Fruit fly (Drosophila melanogaster) whole organism, prepupa: Measurements from ENCODE around the gene CG6163.
A peak's percentile ranks its signal among the peaks of the same experiment; 100 is the strongest.

Source experiments
- Blimp-1 ChIP-seq: fragments of 200-800 bp; sonication (Bioruptor generic); optimal IDR thresholded peaks from 3 replicates; lab custom pipeline; 2017; ENCODE audit warnings: missing biosample characterization, missing genetic modification characterization, mild to moderate bottlenecking, moderate library complexity, missing genetic modification reagents
- CG10631 ChIP-seq: fragments of 200-800 bp; sonication (Bioruptor generic); optimal IDR thresholded peaks from 2 replicates; lab custom pipeline; 2016; ENCODE audit warnings: missing biosample characterization, missing genetic modification characterization
- CG11294 ChIP-seq: fragments of 200-800 bp; sonication (Bioruptor generic); IDR thresholded peaks from 2 replicates; pipeline ENCODE4 v1.3.6; 2022; ENCODE audit warnings: missing biosample characterization, missing genetic modification characterization
- CG11762 ChIP-seq: fragments of 200-800 bp; sonication (Bioruptor generic); optimal IDR thresholded peaks from 3 replicates; lab custom pipeline; 2016; ENCODE audit warnings: missing biosample characterization, missing genetic modification characterization; ENCODE audit not compliant: insufficient read depth
- CG11902 ChIP-seq: fragments of 200-800 bp; sonication (Bioruptor generic); optimal IDR thresholded peaks from 3 replicates; lab custom pipeline; 2016; ENCODE audit warnings: missing biosample characterization, missing genetic modification characterization
- CG15336 ChIP-seq: fragments of 200-800 bp; sonication (Bioruptor generic); IDR thresholded peaks from 2 replicates; pipeline ENCODE4 v1.3.6; 2022; ENCODE audit warnings: missing biosample characterization, missing genetic modification characterization
- CG1621 ChIP-seq: fragments of 200-800 bp; sonication (Bioruptor generic); optimal IDR thresholded peaks from 3 replicates; lab custom pipeline; 2018; ENCODE audit warnings: missing biosample characterization, mild to moderate bottlenecking, missing genetic modification characterization
- CG16779 ChIP-seq: fragments of 200-800 bp; sonication (Bioruptor generic); optimal IDR thresholded peaks from 3 replicates; lab custom pipeline; 2017; ENCODE audit warnings: missing biosample characterization, mild to moderate bottlenecking, missing genetic modification characterization
- CG3032 ChIP-seq: fragments of 200-800 bp; optimal IDR thresholded peaks from 2 replicates; lab custom pipeline; 2019; ENCODE audit warnings: missing biosample characterization, mild to moderate bottlenecking, missing genetic modification characterization, moderate library complexity
- CG31627 ChIP-seq: fragments of 200-800 bp; sonication (Bioruptor generic); optimal IDR thresholded peaks from 3 replicates; lab custom pipeline; 2016; ENCODE audit warnings: missing biosample characterization, missing genetic modification characterization
- CG34406 ChIP-seq: fragments of 200-800 bp; sonication (Bioruptor generic); optimal IDR thresholded peaks from 3 replicates; lab custom pipeline; 2016; ENCODE audit warnings: missing biosample characterization, missing genetic modification characterization
- CG3919 ChIP-seq: fragments of 200-800 bp; sonication (Bioruptor generic); optimal IDR thresholded peaks from 3 replicates; lab custom pipeline; 2016; ENCODE audit warnings: missing biosample characterization, missing genetic modification characterization
- CG4318 ChIP-seq: fragments of 200-800 bp; sonication (Bioruptor generic); optimal IDR thresholded peaks from 3 replicates; lab custom pipeline; 2017; ENCODE audit warnings: missing biosample characterization, mild to moderate bottlenecking, missing genetic modification characterization
- CG6163 ChIP-seq: fragments of 200-800 bp; sonication (Bioruptor generic); IDR thresholded peaks from 3 replicates; pipeline ENCODE4 v1.3.6; 2022; ENCODE audit warnings: missing biosample characterization, missing genetic modification characterization
- CG6792 ChIP-seq: fragments of 200-800 bp; sonication (Bioruptor generic); optimal IDR thresholded peaks from 3 replicates; lab custom pipeline; 2016; ENCODE audit warnings: missing biosample characterization, missing genetic modification characterization
- CG6808 ChIP-seq: fragments of 200-800 bp; sonication (Bioruptor generic); optimal IDR thresholded peaks from 3 replicates; lab custom pipeline; 2017; ENCODE audit warnings: missing biosample characterization, missing genetic modification characterization, mild to moderate bottlenecking, moderate library complexity, missing genetic modification reagents
- CG7368 ChIP-seq: fragments of 200-800 bp; sonication (Bioruptor generic); optimal IDR thresholded peaks from 3 replicates; lab custom pipeline; 2016; ENCODE audit warnings: missing biosample characterization, missing genetic modification characterization
- CG8119 ChIP-seq: fragments of 200-800 bp; sonication (Bioruptor generic); IDR thresholded peaks from 3 replicates; pipeline ENCODE4 v1.3.6; 2022; ENCODE audit warnings: missing biosample characterization, missing genetic modification characterization
- CG8319 ChIP-seq: fragments of 200-800 bp; sonication (Bioruptor generic); optimal IDR thresholded peaks from 3 replicates; lab custom pipeline; 2016; ENCODE audit warnings: missing biosample characterization, missing genetic modification characterization
- CG8632 ChIP-seq: fragments of 200-800 bp; sonication (Bioruptor generic); optimal IDR thresholded peaks from 3 replicates; lab custom pipeline; 2016; ENCODE audit warnings: missing biosample characterization, missing genetic modification characterization
- CG9139 ChIP-seq: fragments of 200-800 bp; sonication (Bioruptor generic); optimal IDR thresholded peaks from 3 replicates; lab custom pipeline; 2017; ENCODE audit warnings: missing biosample characterization, mild to moderate bottlenecking, missing genetic modification characterization
- Eip78C ChIP-seq: fragments of 200-800 bp; sonication (Bioruptor generic); peaks from one replicate; lab custom pipeline; 2016; ENCODE audit warnings: missing biosample characterization, missing genetic modification characterization
- Ets96B ChIP-seq: fragments of 200-800 bp; optimal IDR thresholded peaks from 2 replicates; lab custom pipeline; 2019; ENCODE audit warnings: missing biosample characterization, mild to moderate bottlenecking, missing genetic modification characterization, moderate library complexity
- Hr4 ChIP-seq: fragments of 200-800 bp; sonication (Bioruptor generic); optimal IDR thresholded peaks from 3 replicates; lab custom pipeline; 2016; ENCODE audit warnings: missing biosample characterization, missing genetic modification characterization
- Lpt ChIP-seq: fragments of 200-800 bp; sonication (Bioruptor generic); optimal IDR thresholded peaks from 3 replicates; lab custom pipeline; 2016; ENCODE audit warnings: missing biosample characterization, missing genetic modification characterization
- Met ChIP-seq: fragments of 200-800 bp; sonication (Bioruptor generic); optimal IDR thresholded peaks from 3 replicates; lab custom pipeline; 2016; ENCODE audit warnings: missing biosample characterization, missing genetic modification characterization
- OdsH ChIP-seq: fragments of 200-800 bp; sonication (Bioruptor generic); optimal IDR thresholded peaks from 3 replicates; lab custom pipeline; 2016; ENCODE audit warnings: missing biosample characterization, missing genetic modification characterization
- Smox ChIP-seq: fragments of 200-800 bp; sonication (Bioruptor generic); optimal IDR thresholded peaks from 3 replicates; lab custom pipeline; 2016; ENCODE audit warnings: missing biosample characterization, missing genetic modification characterization
- Sox102F ChIP-seq: fragments of 200-800 bp; sonication (Bioruptor generic); optimal IDR thresholded peaks from 2 replicates; lab custom pipeline; 2016; ENCODE audit warnings: missing biosample characterization, mild to moderate bottlenecking, missing genetic modification characterization
- Sox15 ChIP-seq: fragments of 200-800 bp; sonication (Bioruptor generic); optimal IDR thresholded peaks from 3 replicates; lab custom pipeline; 2016; ENCODE audit warnings: missing biosample characterization, missing genetic modification characterization
- achi ChIP-seq: fragments of 200-800 bp; sonication (Bioruptor generic); optimal IDR thresholded peaks from 3 replicates; lab custom pipeline; 2016; ENCODE audit warnings: missing biosample characterization, missing genetic modification characterization
- acj6 ChIP-seq: fragments of 200-800 bp; sonication (Bioruptor generic); optimal IDR thresholded peaks from 3 replicates; lab custom pipeline; 2016; ENCODE audit warnings: missing biosample characterization, missing genetic modification characterization
- cyc ChIP-seq: fragments of 200-800 bp; sonication (Bioruptor generic); optimal IDR thresholded peaks from 3 replicates; lab custom pipeline; 2016; ENCODE audit warnings: missing biosample characterization, missing genetic modification characterization
- dac ChIP-seq: fragments of 200-800 bp; sonication (Bioruptor generic); optimal IDR thresholded peaks from 2 replicates; lab custom pipeline; 2017; ENCODE audit warnings: missing biosample characterization, mild to moderate bottlenecking, missing genetic modification characterization
- dsx ChIP-seq: fragments of 200-800 bp; optimal IDR thresholded peaks from 3 replicates; lab custom pipeline; 2019; ENCODE audit warnings: missing biosample characterization, mild to moderate bottlenecking, missing genetic modification characterization, moderate library complexity; ENCODE audit not compliant: poor library complexity, severe bottlenecking
- eg ChIP-seq: fragments of 200-800 bp; sonication (Bioruptor generic); IDR thresholded peaks from 3 replicates; pipeline ENCODE4 v1.3.6; 2022; ENCODE audit warnings: missing biosample characterization, missing genetic modification characterization
- esn ChIP-seq: fragments of 200-800 bp; sonication (Bioruptor generic); optimal IDR thresholded peaks from 2 replicates; lab custom pipeline; 2016; ENCODE audit warnings: missing biosample characterization, mild to moderate bottlenecking, missing genetic modification characterization, moderate library complexity
- fd85E ChIP-seq: fragments of 200-800 bp; sonication (Bioruptor generic); optimal IDR thresholded peaks from 3 replicates; lab custom pipeline; 2016; ENCODE audit warnings: missing biosample characterization, missing genetic modification characterization
- fkh ChIP-seq: fragments of 200-800 bp; sonication (Bioruptor generic); optimal IDR thresholded peaks from 3 replicates; lab custom pipeline; 2017; ENCODE audit warnings: missing biosample characterization, mild to moderate bottlenecking, missing genetic modification characterization, moderate library complexity
- lz ChIP-seq: fragments of 200-800 bp; sonication (Bioruptor generic); optimal IDR thresholded peaks from 3 replicates; lab custom pipeline; 2016; ENCODE audit warnings: missing biosample characterization, missing genetic modification characterization
- net ChIP-seq: fragments of 200-800 bp; sonication (Bioruptor generic); optimal IDR thresholded peaks from 3 replicates; lab custom pipeline; 2016; ENCODE audit warnings: missing biosample characterization, missing genetic modification characterization
- pdm3 ChIP-seq: fragments of 200-800 bp; sonication (Bioruptor generic); optimal IDR thresholded peaks from 3 replicates; lab custom pipeline; 2016; ENCODE audit warnings: missing biosample characterization, missing genetic modification characterization
- spab ChIP-seq: fragments of 200-800 bp; sonication (Bioruptor generic); optimal IDR thresholded peaks from 2 replicates; lab custom pipeline; 2017; ENCODE audit warnings: missing biosample characterization, mild to moderate bottlenecking, missing genetic modification characterization, missing genetic modification reagents
- ss ChIP-seq, 2 experiments: fragments of 200-800 bp; sonication (Bioruptor generic); optimal IDR thresholded peaks; 2 replicates in 1 of 2; 3 replicates in 1 of 2; lab custom pipeline; 2017 to 2018; ENCODE audit warnings: mild to moderate bottlenecking in 2 of 2, missing biosample characterization in 2 of 2, missing genetic modification characterization in 2 of 2, moderate library complexity in 1 of 2
- svp ChIP-seq: fragments of 200-800 bp; sonication (Bioruptor generic); peaks from one replicate; lab custom pipeline; 2016; ENCODE audit warnings: missing biosample characterization, missing genetic modification characterization
- topi ChIP-seq: fragments of 200-800 bp; sonication (Bioruptor generic); optimal IDR thresholded peaks from 3 replicates; lab custom pipeline; 2016; ENCODE audit warnings: missing biosample characterization, missing genetic modification characterization
- vri ChIP-seq: fragments of 200-800 bp; sonication (Bioruptor generic); optimal IDR thresholded peaks from 3 replicates; lab custom pipeline; 2016; ENCODE audit warnings: missing biosample characterization, mild to moderate bottlenecking, missing genetic modification characterization

CG6163 gene

dm6 chr3L:11380439-11380783 is 15.7 kb upstream of the CG6163 start:
- TF ChIP-seq CG31627 (GFP tag; lab: Kevin White, UChicago) = no peak
- TF ChIP-seq fd85E (GFP tag; lab: Kevin White, UChicago) = no peak
- TF ChIP-seq CG6808 (GFP tag; lab: Kevin White, UChicago) = no peak
- no peak for TF ChIP-seq CG11762 (GFP tag; lab: Kevin White, UChicago)
- TF ChIP-seq CG11902 (GFP tag; lab: Kevin White, UChicago) = no peak
- TF ChIP-seq fkh (GFP tag; lab: Kevin White, UChicago) = no peak
- no peak for TF ChIP-seq pdm3 (GFP tag; lab: Kevin White, UChicago)
- TF ChIP-seq CG6792 = no peak
- no peak for TF ChIP-seq dsx (GFP tag; lab: Kevin White, UChicago)
- no peak for TF ChIP-seq Sox15 (GFP tag; lab: Kevin White, UChicago)
- no peak for TF ChIP-seq dac (GFP tag; lab: Kevin White, UChicago)
- TF ChIP-seq CG8319 (GFP tag; lab: Kevin White, UChicago) = no peak
- no peak for TF ChIP-seq eg (GFP tag; lab: Robert Waterston, UW)
- TF ChIP-seq CG9139 = no peak
- no peak for TF ChIP-seq Hr4
- no peak for TF ChIP-seq CG3919
- no peak for TF ChIP-seq lz (GFP tag; lab: Kevin White, UChicago)
- TF ChIP-seq CG4318 (GFP tag; lab: Kevin White, UChicago) = no peak

- TF ChIP-seq esn (GFP tag; lab: Kevin White, UChicago) (peak; percentile 89), svp (peak; percentile 91), CG3032 (tag; lab: Kevin White, UChicago) (peak; percentile 77), CG6163 (GFP tag; lab: Robert Waterston, UW) (peak; percentile 89), spab (GFP tag; lab: Kevin White, UChicago) (peak; percentile 78), CG9139 (peak; percentile 84), Hr4 (peak; percentile 15), CG7368 (GFP tag; lab: Kevin White, UChicago) (peak; percentile 80), CG15336 (GFP tag; lab: Robert Waterston, UW) (peak; percentile 57), Eip78C (GFP tag; lab: Kevin White, UChicago) (peak; percentile 94), Ets96B (peak; percentile 84), CG16779 (tag; lab: Kevin White, UChicago) (peak; percentile 66), CG10631 (peak; percentile 80), net (GFP tag; lab: Kevin White, UChicago) (peak; percentile 83), vri (GFP tag; lab: Kevin White, UChicago) (peak; percentile 81), Lpt (GFP tag; lab: Kevin White, UChicago) (peak; percentile 65), OdsH (GFP tag; lab: Kevin White, UChicago) (peak; percentile 81), CG8632 (GFP tag; lab: Kevin White, UChicago) (peak; percentile 64), acj6 (GFP tag; lab: Kevin White, UChicago) (peak; percentile 73), eg (GFP tag; lab: Robert Waterston, UW) (peak; percentile 76), Sox15 (GFP tag; lab: Kevin White, UChicago) (peak; percentile 67), Smox (GFP tag; lab: Kevin White, UChicago) (peak; percentile 79), CG8119 (GFP tag; lab: Robert Waterston, UW) (no peak; the same call in 2 of the 3 replicates), Blimp-1 (peak; percentile 62), fkh (GFP tag; lab: Kevin White, UChicago) (no peak), CG34406 (GFP tag; lab: Kevin White, UChicago) (peak; percentile 53), CG1621 (peak; percentile 87), CG6792 (peak; percentile 88), topi (GFP tag; lab: Kevin White, UChicago) (peak; percentile 80), lz (GFP tag; lab: Kevin White, UChicago) (peak; percentile 85), CG31627 (GFP tag; lab: Kevin White, UChicago) (peak; percentile 86), achi (GFP tag; lab: Kevin White, UChicago) (peak; percentile 72), dac (GFP tag; lab: Kevin White, UChicago) (peak; percentile 34), Met (GFP tag; lab: Kevin White, UChicago) (peak; percentile 84), ss (GFP tag; optimal IDR thresholded peaks at IDR 0.05; lab: Kevin White, UChicago) (peak; percentile 81 to 86), CG11902 (GFP tag; lab: Kevin White, UChicago) (peak; percentile 64), cyc (peak; percentile 85), dsx (GFP tag; lab: Kevin White, UChicago) (peak; percentile 87), CG11294 (GFP tag; lab: Robert Waterston, UW) (peak; percentile 45; the same call in 1 of the 2 replicates), Sox102F (peak; percentile 86)
Observed at dm6 chr3L:11379698-11380438, 15.2 kb upstream of the CG6163 start.
